Fruit fly (Drosophila melanogaster): ENCODE results near the gene zen.

DNA sequence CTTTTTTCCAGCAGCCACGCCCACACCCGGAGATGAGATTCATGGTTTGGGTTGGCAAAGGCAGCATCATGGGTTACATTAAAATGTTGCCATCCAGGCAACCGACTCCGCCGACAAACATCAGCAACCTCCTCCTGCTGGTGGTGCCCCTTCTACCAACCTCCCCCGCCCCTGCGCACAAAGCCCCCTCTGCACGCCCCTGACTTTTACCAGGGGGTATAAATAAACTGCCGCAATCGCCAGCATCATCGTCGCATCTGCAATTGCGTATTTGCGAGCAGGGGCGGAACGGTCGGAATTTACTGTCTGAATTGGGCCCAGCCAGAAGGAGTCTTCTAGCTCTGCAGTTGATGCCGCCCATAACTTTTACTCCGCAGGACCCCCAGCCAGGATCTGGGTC is 17.8 kb upstream of the zen start:
- TF ChIP-seq ovo (GFP tag; optimal IDR thresholded peaks at IDR 0.05) (no peak), CG5204 (GFP tag; optimal IDR thresholded peaks at IDR 0.05) (no peak), CG14711 (tag; optimal IDR thresholded peaks at IDR 0.05) (no peak), kay (GFP tag; ENCODE audit: borderline replicate concordance) (no peak), bab1 (GFP tag; optimal IDR thresholded peaks at IDR 0.05) (no peak), pad (GFP tag; optimal IDR thresholded peaks at IDR 0.05) (no peak), CG11617 (GFP tag; optimal IDR thresholded peaks at IDR 0.05) (no peak), Clk (GFP tag; optimal IDR thresholded peaks at IDR 0.05) (no peak), Mnt (GFP tag; optimal IDR thresholded peaks at IDR 0.05) (no peak), CG7101 (tag; optimal IDR thresholded peaks at IDR 0.05) (no peak), CG12768 (GFP tag; optimal IDR thresholded peaks at IDR 0.05) (no peak), cic (GFP tag; optimal IDR thresholded peaks at IDR 0.05) (no peak)
